Worm (Caenorhabditis elegans): Measurements from ENCODE around the gene npr-5.

DNA sequence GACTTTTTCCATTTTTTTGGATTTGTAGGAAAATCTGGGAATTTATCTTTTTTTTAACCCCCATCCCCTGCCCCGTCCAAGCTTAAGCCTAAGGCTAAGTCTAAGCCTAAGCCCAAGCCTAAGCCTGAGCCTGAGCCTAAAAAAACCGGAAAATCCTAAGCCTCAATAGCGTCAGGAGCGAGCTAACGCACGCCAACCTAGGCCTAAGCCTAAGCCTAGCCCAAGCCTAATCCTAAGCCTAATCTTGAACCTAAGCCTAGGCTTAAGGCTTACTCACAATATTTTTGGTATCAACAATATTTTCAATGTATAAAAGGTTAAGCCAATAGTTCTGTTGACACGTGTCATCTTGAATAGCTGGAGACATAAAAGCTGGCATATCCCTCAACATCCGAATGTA lies 32.9 kb downstream of the npr-5 start:
- TF ChIP-seq fos-1 (tag; optimal IDR thresholded peaks at IDR 0.05) (no peak), elt-1 (tag; optimal IDR thresholded peaks at IDR 0.05) (no peak), ztf-4 (tag; optimal IDR thresholded peaks at IDR 0.05) (no peak), ceh-16 (tag; optimal IDR thresholded peaks at IDR 0.05) (no peak), nhr-12 (tag; optimal IDR thresholded peaks at IDR 0.05) (no peak), lin-11 (tag; optimal IDR thresholded peaks at IDR 0.05) (no peak), ztf-11 (tag; optimal IDR thresholded peaks at IDR 0.05) (no peak), lsy-2 (tag; optimal IDR thresholded peaks at IDR 0.05) (no peak), unc-39 (tag; optimal IDR thresholded peaks at IDR 0.05) (no peak)
